Worm (Caenorhabditis elegans): ENCODE results near the gene mrps-7.

mrps-7 gene

ce11 chrIV:14797354-14797753 lies 29.8 kb upstream of the mrps-7 start, which contains the start of the genes Y57G11C.1147 and nuo-3:
TSS of gene Y57G11C.1147 (minus strand) at chrIV:14797514.
TSS of gene nuo-3 (minus strand) at chrIV:14797544.
- TF ChIP-seq skn-1 (tag; optimal IDR thresholded peaks at IDR 0.05) (peak; percentile 62), unc-30 (tag; optimal IDR thresholded peaks at IDR 0.05) (no peak), ceh-8 (GFP tag; optimal IDR thresholded peaks at IDR 0.05) (no peak), hpl-2 (GFP tag; optimal IDR thresholded peaks at IDR 0.05) (no peak), lin-15B (tag; optimal IDR thresholded peaks at IDR 0.05) (peak; percentile 19), unc-98 (GFP tag; IDR thresholded peaks at IDR 0.05) (no peak), mdl-1 (tag; optimal IDR thresholded peaks at IDR 0.05) (peak in 1 of 2 experiments; percentile 24), ceh-82 (tag; optimal IDR thresholded peaks at IDR 0.05) (peak in 1 of 3 experiments; percentile 49), efl-1 (optimal IDR thresholded peaks at IDR 0.05) (peak; percentile 27 to 50), efl-1 (GFP tag; optimal IDR thresholded peaks at IDR 0.05 in 1 of 2) (peak; percentile 19 to 89), dpl-1 (GFP tag; optimal IDR thresholded peaks at IDR 0.05) (peak in 2 of 3 experiments; percentile 20 to 41), nhr-28 (tag; optimal IDR thresholded peaks at IDR 0.05) (no peak), lin-35 (GFP tag; optimal IDR thresholded peaks at IDR 0.05) (peak; percentile 38 to 60), fos-1 (tag; optimal IDR thresholded peaks at IDR 0.05) (no peak), ets-5 (GFP tag; IDR thresholded peaks at IDR 0.05) (no peak), sup-37 (GFP tag; optimal IDR thresholded peaks at IDR 0.05) (no peak), ztf-11 (tag; optimal IDR thresholded peaks at IDR 0.05) (no peak), lsy-2 (tag; optimal IDR thresholded peaks at IDR 0.05) (peak; percentile 18 to 61), ceh-90 (tag; optimal IDR thresholded peaks at IDR 0.05) (no peak), egl-13 (tag; optimal IDR thresholded peaks at IDR 0.05) (no peak), mep-1 (tag; optimal IDR thresholded peaks at IDR 0.05) (no peak)

ce11 chrIV:14795918-14796488 lies 28.5 kb upstream of the mrps-7 start, which contains the start of gene coq-3:
TSS of gene coq-3 (minus strand) at chrIV:14796324.
- TF ChIP-seq mep-1 (tag; optimal IDR thresholded peaks at IDR 0.05): no peak
- peak; percentile 27 for TF ChIP-seq ama-1 (optimal IDR thresholded peaks at IDR 0.05)
- no peak for TF ChIP-seq xbp-1 (tag; optimal IDR thresholded peaks at IDR 0.05)
- peak; percentile 10 for TF ChIP-seq nhr-90 (tag; optimal IDR thresholded peaks at IDR 0.05; ENCODE audit: poor library complexity)

- TF ChIP-seq blmp-1 (tag; optimal IDR thresholded peaks at IDR 0.05) (peak; percentile 100), ztf-4 (tag; optimal IDR thresholded peaks at IDR 0.05) (peak; percentile 37), unc-98 (GFP tag; IDR thresholded peaks at IDR 0.05) (no peak), skn-1 (tag; optimal IDR thresholded peaks at IDR 0.05) (peak; percentile 37), elt-3 (tag; optimal IDR thresholded peaks at IDR 0.05) (peak in 1 of 6 experiments; percentile 63), aly-2 (tag; optimal IDR thresholded peaks at IDR 0.05) (no peak), nhr-84 (tag; optimal IDR thresholded peaks at IDR 0.05) (no peak), ceh-82 (tag; optimal IDR thresholded peaks at IDR 0.05) (peak; percentile 50 to 69 (median 54)), grh-1 (GFP tag; IDR thresholded peaks at IDR 0.05) (no peak), sptf-1 (tag; optimal IDR thresholded peaks at IDR 0.05) (no peak), egl-13 (tag; optimal IDR thresholded peaks at IDR 0.05) (peak; percentile 25), efl-3 (GFP tag; optimal IDR thresholded peaks at IDR 0.05) (no peak), unc-62 (GFP tag; optimal IDR thresholded peaks at IDR 0.05) (no peak), sup-37 (GFP tag; optimal IDR thresholded peaks at IDR 0.05) (no peak), irx-1 (tag; optimal IDR thresholded peaks at IDR 0.05) (no peak), jun-1 (tag; optimal IDR thresholded peaks at IDR 0.05) (peak; percentile 38), snu-23 (GFP tag; optimal IDR thresholded peaks at IDR 0.05) (peak; percentile 47), C16A3.4 (tag; optimal IDR thresholded peaks at IDR 0.05) (peak; percentile 53), fkh-8 (tag; optimal IDR thresholded peaks at IDR 0.05) (peak; percentile 69), pag-3 (tag; optimal IDR thresholded peaks at IDR 0.05; ENCODE audit: borderline replicate concordance, insufficient read depth) (no peak), snpc-4 (tag; optimal IDR thresholded peaks at IDR 0.05) (no peak), zag-1 (tag; optimal IDR thresholded peaks at IDR 0.05) (no peak), lin-13 (GFP tag; optimal IDR thresholded peaks at IDR 0.05) (peak; percentile 51), tbx-2 (tag; optimal IDR thresholded peaks at IDR 0.05) (peak; percentile 56), nhr-77 (tag; optimal IDR thresholded peaks at IDR 0.05) (no peak), hlh-4 (tag; optimal IDR thresholded peaks at IDR 0.05) (no peak), xbp-1 (tag; optimal IDR thresholded peaks at IDR 0.05) (peak; percentile 55), fkh-10 (GFP tag; optimal IDR thresholded peaks at IDR 0.05) (peak; percentile 54), ceh-8 (GFP tag; optimal IDR thresholded peaks at IDR 0.05) (no peak), nhr-20 (tag; optimal IDR thresholded peaks at IDR 0.05) (peak; percentile 46), lin-14 (GFP tag; optimal IDR thresholded peaks at IDR 0.05) (peak; percentile 86)
Observed at ce11 chrIV:14793900-14794624, 26.5 kb upstream of the mrps-7 start.

All from whole organism, L1 larva.